Fruit fly (Drosophila melanogaster) whole organism, embryonic: ENCODE data around the gene CG34347.

Experiments used
- B-H1 ChIP-seq: fragments of 200-800 bp; sonication (Bioruptor generic); IDR thresholded peaks from 3 replicates; pipeline ENCODE4 v1.3.6; 2022; ENCODE audit warnings: missing biosample characterization, missing genetic modification characterization
- BEAF-32 ChIP-seq: fragments of 200-800 bp; sonication (Bioruptor generic); optimal IDR thresholded peaks from 3 replicates; lab custom pipeline; 2017; ENCODE audit warnings: missing biosample characterization, missing genetic modification characterization, mild to moderate bottlenecking, moderate library complexity, missing genetic modification reagents
- CG1024 ChIP-seq: fragments of 200-800 bp; sonication (Bioruptor generic); IDR thresholded peaks from 2 replicates; pipeline ENCODE4 v1.3.6; 2022; ENCODE audit warnings: missing biosample characterization, missing genetic modification characterization
- CG10274 ChIP-seq: fragments of 200-800 bp; sonication (Bioruptor generic); optimal IDR thresholded peaks from 3 replicates; lab custom pipeline; 2017; ENCODE audit warnings: missing biosample characterization, mild to moderate bottlenecking, missing genetic modification characterization
- CG11723 ChIP-seq: fragments of 200-800 bp; sonication (Bioruptor generic); optimal IDR thresholded peaks from 2 replicates; lab custom pipeline; 2017; ENCODE audit warnings: missing biosample characterization, mild to moderate bottlenecking, missing genetic modification characterization
- CG12299 ChIP-seq: fragments of 200-800 bp; sonication (Bioruptor generic); optimal IDR thresholded peaks from 2 replicates; lab custom pipeline; 2018; ENCODE audit warnings: missing biosample characterization, mild to moderate bottlenecking, missing genetic modification characterization
- CG12391 ChIP-seq: fragments of 200-800 bp; sonication (Bioruptor generic); optimal IDR thresholded peaks from 3 replicates; lab custom pipeline; 2018; ENCODE audit warnings: missing biosample characterization, mild to moderate bottlenecking, missing genetic modification characterization, moderate library complexity
- CG14050 ChIP-seq: fragments of 200-800 bp; sonication (Bioruptor generic); IDR thresholded peaks from 3 replicates; pipeline ENCODE4 v1.3.6; 2022; ENCODE audit warnings: missing biosample characterization, missing genetic modification characterization
- CG14667 ChIP-seq: fragments of 200-800 bp; sonication (Bioruptor generic); IDR thresholded peaks from 2 replicates; pipeline ENCODE4 v1.3.6; 2022; ENCODE audit warnings: missing biosample characterization, missing genetic modification characterization
- CG1647 ChIP-seq: fragments of 200-800 bp; sonication (Bioruptor generic); optimal IDR thresholded peaks from 3 replicates; lab custom pipeline; 2016; ENCODE audit warnings: missing biosample characterization, missing genetic modification characterization
- CG32532 ChIP-seq: fragments of 200-800 bp; sonication (Bioruptor generic); IDR thresholded peaks from 2 replicates; pipeline ENCODE4 v1.3.6; 2022; ENCODE audit warnings: missing biosample characterization, missing genetic modification characterization
- CG34422 ChIP-seq: fragments of 200-800 bp; sonication (Bioruptor generic); IDR thresholded peaks from 3 replicates; pipeline ENCODE4 v1.3.6; 2022; ENCODE audit warnings: missing biosample characterization, missing genetic modification characterization
- CG3847 ChIP-seq: fragments of 200-800 bp; sonication (Bioruptor generic); IDR thresholded peaks from 2 replicates; pipeline ENCODE4 v1.3.6; 2022; ENCODE audit warnings: missing biosample characterization, missing genetic modification characterization
- CG43689 ChIP-seq: fragments of 200-800 bp; sonication (Bioruptor generic); IDR thresholded peaks from 2 replicates; pipeline ENCODE4 v1.3.6; 2022; ENCODE audit warnings: missing biosample characterization, missing genetic modification characterization
- CG4424 ChIP-seq: fragments of 200-800 bp; sonication (Bioruptor generic); optimal IDR thresholded peaks from 3 replicates; lab custom pipeline; 2016; ENCODE audit warnings: missing biosample characterization, missing genetic modification characterization
- CG4730 ChIP-seq: fragments of 200-800 bp; sonication (Bioruptor generic); IDR thresholded peaks from 2 replicates; pipeline ENCODE4 v1.3.6; 2022; ENCODE audit warnings: missing biosample characterization, missing genetic modification characterization
- CG5180 ChIP-seq: fragments of 200-800 bp; sonication (Bioruptor generic); optimal IDR thresholded peaks from 3 replicates; lab custom pipeline; 2017; ENCODE audit warnings: missing biosample characterization, missing genetic modification characterization, mild to moderate bottlenecking, moderate library complexity, missing genetic modification reagents
- CG5245 ChIP-seq: fragments of 200-800 bp; sonication (Bioruptor generic); optimal IDR thresholded peaks from 3 replicates; lab custom pipeline; 2016; ENCODE audit warnings: missing biosample characterization, missing genetic modification characterization
- D ChIP-seq, 2 experiments: fragments of 200-800 bp in 1 of 2; fragments of >200 bp in 1 of 2; sonication (Bioruptor generic) in 1 of 2; optimal IDR thresholded peaks; 2 replicates in 1 of 2; 3 replicates in 1 of 2; lab custom pipeline; 2017; ENCODE audit warnings: mild to moderate bottlenecking in 1 of 2, missing biosample characterization in 1 of 2, missing genetic modification characterization in 1 of 2, missing genetic modification reagents in 1 of 2
- Dfd ChIP-seq, 2 experiments: fragments of >200 bp; optimal IDR thresholded peaks; 2 replicates each; lab custom pipeline; 2017; ENCODE audit warnings: missing biosample characterization in 2 of 2, missing genetic modification characterization in 2 of 2
- Elba2 ChIP-seq: fragments of 200-800 bp; sonication (Bioruptor generic); optimal IDR thresholded peaks from 3 replicates; lab custom pipeline; 2016; ENCODE audit warnings: missing biosample characterization, missing genetic modification characterization
- Lpt ChIP-seq: fragments of >200 bp; optimal IDR thresholded peaks from 2 replicates; lab custom pipeline; 2018; ENCODE audit warnings: missing biosample characterization, missing genetic modification characterization
- Med ChIP-seq: fragments of 200-800 bp; sonication (Bioruptor generic); peaks from one replicate; lab custom pipeline; 2016; ENCODE audit warnings: missing biosample characterization, missing genetic modification characterization, mild to moderate bottlenecking, inconsistent platforms, moderate library complexity
- NK7.1 ChIP-seq: fragments of 200-800 bp; sonication (Bioruptor generic); optimal IDR thresholded peaks from 3 replicates; lab custom pipeline; 2016; ENCODE audit warnings: missing biosample characterization, missing genetic modification characterization
- Neu2 ChIP-seq: fragments of 200-800 bp; sonication (Bioruptor generic); optimal IDR thresholded peaks from 3 replicates; lab custom pipeline; 2016; ENCODE audit warnings: missing biosample characterization, missing genetic modification characterization, borderline replicate concordance
- Ravus ChIP-seq: fragments of 200-800 bp; sonication (Bioruptor generic); IDR thresholded peaks from 2 replicates; pipeline ENCODE4 v1.3.6; 2022; ENCODE audit warnings: missing biosample characterization, missing genetic modification characterization
- Rfx ChIP-seq: fragments of 200-800 bp; sonication (Bioruptor generic); IDR thresholded peaks from 2 replicates; pipeline ENCODE4 v1.3.6; 2022; ENCODE audit warnings: missing biosample characterization, missing genetic modification characterization
- Scr ChIP-seq: fragments of 200-800 bp; sonication (Bioruptor generic); IDR thresholded peaks from 2 replicates; pipeline ENCODE4 v1.3.6; 2022; ENCODE audit warnings: missing biosample characterization, missing genetic modification characterization; ENCODE audit not compliant: partially characterized antibody
- ac ChIP-seq: fragments of 200-800 bp; sonication (Bioruptor generic); optimal IDR thresholded peaks from 3 replicates; lab custom pipeline; 2017; ENCODE audit warnings: missing biosample characterization, mild to moderate bottlenecking, missing genetic modification characterization
- az2 ChIP-seq: fragments of 200-800 bp; sonication (Bioruptor generic); optimal IDR thresholded peaks from 3 replicates; lab custom pipeline; 2016; ENCODE audit warnings: missing biosample characterization, missing genetic modification characterization
- chif ChIP-seq, 2 experiments: fragments of 200-800 bp; sonication (Bioruptor generic); optimal IDR thresholded peaks; 3 replicates each; lab custom pipeline; 2016; ENCODE audit warnings: missing biosample characterization in 2 of 2, missing genetic modification characterization in 2 of 2
- disco-r ChIP-seq: fragments of 200-800 bp; sonication (Bioruptor generic); optimal IDR thresholded peaks from 2 replicates; lab custom pipeline; 2016; ENCODE audit warnings: missing biosample characterization, missing genetic modification characterization
- dmrt99B ChIP-seq: fragments of 200-800 bp; sonication (Bioruptor generic); optimal IDR thresholded peaks from 2 replicates; lab custom pipeline; 2018; ENCODE audit warnings: missing biosample characterization, mild to moderate bottlenecking, missing genetic modification characterization, moderate library complexity
- en ChIP-seq: fragments of 200-800 bp; sonication (Bioruptor generic); optimal IDR thresholded peaks from 2 replicates; lab custom pipeline; 2016; ENCODE audit warnings: missing biosample characterization, missing genetic modification characterization
- gsb ChIP-seq: fragments of 200-800 bp; sonication (Bioruptor generic); IDR thresholded peaks from 2 replicates; pipeline ENCODE4 v1.3.6; 2022; ENCODE audit warnings: missing biosample characterization, missing genetic modification characterization
- gsb-n ChIP-seq: fragments of 200-800 bp; sonication (Bioruptor generic); optimal IDR thresholded peaks from 3 replicates; lab custom pipeline; 2018; ENCODE audit warnings: missing biosample characterization, mild to moderate bottlenecking, missing genetic modification characterization
- klu ChIP-seq: fragments of 200-800 bp; sonication (Bioruptor generic); IDR thresholded peaks from 2 replicates; pipeline ENCODE4 v1.3.6; 2022; ENCODE audit warnings: missing biosample characterization, missing genetic modification characterization
- knrl ChIP-seq: fragments of 200-800 bp; sonication (Bioruptor generic); IDR thresholded peaks from 3 replicates; pipeline ENCODE4 v1.3.6; 2022; ENCODE audit warnings: missing biosample characterization, missing genetic modification characterization; ENCODE audit not compliant: partially characterized antibody
- nom ChIP-seq: fragments of 200-800 bp; sonication (Bioruptor generic); optimal IDR thresholded peaks from 2 replicates; lab custom pipeline; 2017; ENCODE audit warnings: missing biosample characterization, missing genetic modification characterization, mild to moderate bottlenecking, moderate library complexity, missing genetic modification reagents
- onecut ChIP-seq: fragments of 200-800 bp; sonication (Bioruptor generic); IDR thresholded peaks from 2 replicates; pipeline ENCODE4 v1.3.6; 2022; ENCODE audit warnings: missing biosample characterization, missing genetic modification characterization
- phol ChIP-seq: fragments of 200-800 bp; sonication (Bioruptor generic); optimal IDR thresholded peaks from 3 replicates; lab custom pipeline; 2018; ENCODE audit warnings: missing biosample characterization, mild to moderate bottlenecking, missing genetic modification characterization, moderate library complexity
- salm ChIP-seq: fragments of 200-800 bp; sonication (Bioruptor generic); optimal IDR thresholded peaks from 2 replicates; lab custom pipeline; 2018; ENCODE audit warnings: missing biosample characterization, mild to moderate bottlenecking, missing genetic modification characterization
- slou ChIP-seq: fragments of 200-800 bp; sonication (Bioruptor generic); optimal IDR thresholded peaks from 3 replicates; lab custom pipeline; 2016; ENCODE audit warnings: missing biosample characterization, missing genetic modification characterization
- stc ChIP-seq: fragments of 200-800 bp; sonication (Bioruptor generic); IDR thresholded peaks from 2 replicates; pipeline ENCODE4 v1.3.6; 2022; ENCODE audit warnings: missing biosample characterization, missing genetic modification characterization
- stwl ChIP-seq: fragments of 200-800 bp; sonication (Bioruptor generic); optimal IDR thresholded peaks from 3 replicates; lab custom pipeline; 2018; ENCODE audit warnings: missing biosample characterization, mild to moderate bottlenecking, missing genetic modification characterization, moderate library complexity
- tin ChIP-seq: fragments of 200-800 bp; sonication (Bioruptor generic); optimal IDR thresholded peaks from 3 replicates; lab custom pipeline; 2016; ENCODE audit warnings: missing biosample characterization, missing genetic modification characterization
- unpg ChIP-seq: fragments of 200-800 bp; sonication (Bioruptor generic); optimal IDR thresholded peaks from 3 replicates; lab custom pipeline; 2018; ENCODE audit warnings: missing biosample characterization, mild to moderate bottlenecking, missing genetic modification characterization, moderate library complexity
- vvl ChIP-seq: fragments of 200-800 bp; sonication (Bioruptor generic); IDR thresholded peaks from 2 replicates; pipeline ENCODE4 v1.3.6; 2022; ENCODE audit warnings: missing biosample characterization, missing genetic modification characterization
- zen ChIP-seq: fragments of 200-800 bp; sonication (Bioruptor generic); optimal IDR thresholded peaks from 3 replicates; lab custom pipeline; 2018; ENCODE audit warnings: missing biosample characterization, mild to moderate bottlenecking, missing genetic modification characterization, moderate library complexity

Gene CG34347

dm6 chr3R:31308855-31309646 is 1.9 kb upstream of the CG34347 start (continued):
- peak; percentile 78 for TF ChIP-seq gsb-n
- TF ChIP-seq CG12299 (tag; lab: Kevin White, UChicago), result peak; percentile 37
- no peak for TF ChIP-seq gsb
- TF ChIP-seq B-H1 (GFP tag; lab: Robert Waterston, UW), result no peak
- TF ChIP-seq ac, result peak; percentile 27
- 0 out of 2 replicates have a peak, but pooled peaks have one; percentile 12 for TF ChIP-seq CG43689 (GFP tag; lab: Robert Waterston, UW)
- no peak for TF ChIP-seq Ravus (GFP tag; lab: Robert Waterston, UW)
- no peak for TF ChIP-seq CG10274 (GFP tag; lab: Kevin White, UChicago)
- no peak for TF ChIP-seq nom (GFP tag; lab: Kevin White, UChicago)
- no peak for TF ChIP-seq CG32532
- TF ChIP-seq CG1647 (GFP tag; lab: Kevin White, UChicago), result no peak
- no peak for TF ChIP-seq CG1024 (GFP tag; lab: Robert Waterston, UW)
- TF ChIP-seq CG4730 (GFP tag; lab: Robert Waterston, UW), result no peak
- peak; percentile 50 for TF ChIP-seq unpg (GFP tag; lab: Kevin White, UChicago)
- no peak for TF ChIP-seq az2 (GFP tag; lab: Kevin White, UChicago)
- TF ChIP-seq CG34422 (GFP tag; lab: Robert Waterston, UW), result peak; percentile 46; the same call in 1 of the 3 replicates
- TF ChIP-seq vvl (GFP tag; lab: Robert Waterston, UW), result peak; percentile 57
- no peak for TF ChIP-seq stc (GFP tag; lab: Robert Waterston, UW)
- TF ChIP-seq Elba2 (GFP tag; lab: Kevin White, UChicago), result no peak
- no peak for TF ChIP-seq NK7.1 (GFP tag; lab: Kevin White, UChicago)
- no peak for TF ChIP-seq Dfd (GFP tag; optimal IDR thresholded peaks at IDR 0.05; lab: Kevin White, UChicago)
- no peak for TF ChIP-seq BEAF-32 (GFP tag; lab: Kevin White, UChicago)
- TF ChIP-seq D (optimal IDR thresholded peaks at IDR 0.05; lab: Kevin White, UChicago), result no peak
- TF ChIP-seq D (GFP tag; optimal IDR thresholded peaks at IDR 0.05; lab: Kevin White, UChicago), result peak; percentile 64
- TF ChIP-seq CG11723, result peak; percentile 64
- TF ChIP-seq salm (tag; lab: Kevin White, UChicago), result peak; percentile 8
- no peak for TF ChIP-seq Neu2 (GFP tag; lab: Kevin White, UChicago)
- TF ChIP-seq slou (GFP tag; lab: Kevin White, UChicago), result no peak
- no peak for TF ChIP-seq disco-r
- TF ChIP-seq en (GFP tag; lab: Kevin White, UChicago), result no peak
- no peak for TF ChIP-seq phol
- no peak for TF ChIP-seq Scr (GFP tag; lab: Robert Waterston, UW)
- no peak for TF ChIP-seq CG5245 (GFP tag; lab: Kevin White, UChicago)
- TF ChIP-seq klu (GFP tag; lab: Robert Waterston, UW), result no peak
- no peak for TF ChIP-seq stwl (tag; lab: Kevin White, UChicago)
- TF ChIP-seq tin (GFP tag; lab: Kevin White, UChicago), result peak; percentile 15
- TF ChIP-seq CG12391 (tag; lab: Kevin White, UChicago), result no peak
- TF ChIP-seq zen (tag; lab: Kevin White, UChicago), result no peak
- TF ChIP-seq CG4424 (GFP tag; lab: Kevin White, UChicago), result no peak
- no peak for TF ChIP-seq Rfx (GFP tag; lab: Robert Waterston, UW)
- TF ChIP-seq knrl, result no peak
- peak; percentile 54 for TF ChIP-seq dmrt99B
- peak; percentile 4 for TF ChIP-seq Med
- no peak for TF ChIP-seq CG14050 (GFP tag; lab: Robert Waterston, UW)
- TF ChIP-seq CG14667 (GFP tag; lab: Robert Waterston, UW), result no peak
- TF ChIP-seq chif (GFP tag; optimal IDR thresholded peaks at IDR 0.05; lab: Kevin White, UChicago), result peak in 1 of 2 experiments; percentile 27
- TF ChIP-seq Lpt, result no peak
- TF ChIP-seq CG3847 (GFP tag; lab: Robert Waterston, UW), result no peak
- no peak for TF ChIP-seq CG5180 (GFP tag; lab: Kevin White, UChicago)
- TF ChIP-seq onecut, result peak; percentile 80
